Worm (Caenorhabditis elegans) whole organism, L3 larva: ENCODE data around the gene nhr-111.

Source experiments
- R02D3.7 ChIP-seq: fragments of 150-350 bp; optimal IDR thresholded peaks from 2 replicates; lab custom pipeline; 2014; ENCODE audit warnings: missing biosample characterization, missing genetic modification characterization
- ZK546.5 ChIP-seq: sonication (generic microtip); optimal IDR thresholded peaks from 2 replicates; lab custom pipeline; 2017; ENCODE audit warnings: missing biosample characterization, missing genetic modification characterization
- ceh-28 ChIP-seq: fragments of 150-350 bp; optimal IDR thresholded peaks from 2 replicates; lab custom pipeline; 2014; ENCODE audit warnings: missing biosample characterization, missing genetic modification reagents, missing genetic modification characterization
- ceh-82 ChIP-seq: fragments of 150-350 bp; optimal IDR thresholded peaks from 2 replicates; lab custom pipeline; 2014; ENCODE audit warnings: missing biosample characterization, missing genetic modification characterization
- ceh-9 ChIP-seq: sonication (generic microtip); optimal IDR thresholded peaks from 2 replicates; lab custom pipeline; 2018; ENCODE audit warnings: missing biosample characterization, missing genetic modification characterization
- daf-12 ChIP-seq: fragments of 150-350 bp; optimal IDR thresholded peaks from 2 replicates; lab custom pipeline; 2014; ENCODE audit warnings: missing biosample characterization, missing genetic modification reagents, missing genetic modification characterization
- elt-2 ChIP-seq: sonication (generic microtip); optimal IDR thresholded peaks from 2 replicates; lab custom pipeline; 2016; ENCODE audit warnings: missing genetic modification reagents, mild to moderate bottlenecking, missing genetic modification characterization, missing compliant biosample characterization
- elt-3 ChIP-seq, 3 experiments: fragments of 150-350 bp in 1 of 3; sonication (generic microtip) in 2 of 3; optimal IDR thresholded peaks; 2 replicates in 2 of 3; 4 replicates in 1 of 3; lab custom pipeline; 2014 to 2017; ENCODE audit warnings: missing biosample characterization in 3 of 3, missing genetic modification characterization in 3 of 3
- eor-1 ChIP-seq, 2 experiments: fragments of 150-350 bp; optimal IDR thresholded peaks; 2 replicates each; lab custom pipeline; 2014 to 2018; ENCODE audit warnings: missing biosample characterization in 2 of 2, missing genetic modification characterization in 2 of 2
- fkh-2 ChIP-seq: fragments of 150-350 bp; optimal IDR thresholded peaks from 2 replicates; lab custom pipeline; 2014; ENCODE audit warnings: missing biosample characterization, missing genetic modification reagents, missing genetic modification characterization
- fos-1 ChIP-seq: fragments of 150-350 bp; optimal IDR thresholded peaks from 2 replicates; lab custom pipeline; 2014; ENCODE audit warnings: missing biosample characterization, missing genetic modification characterization
- jun-1 ChIP-seq: fragments of 150-350 bp; optimal IDR thresholded peaks from 2 replicates; lab custom pipeline; 2014; ENCODE audit warnings: missing biosample characterization, missing genetic modification reagents, missing genetic modification characterization
- lin-39 ChIP-seq: fragments of 150-350 bp; optimal IDR thresholded peaks from 2 replicates; lab custom pipeline; 2018; ENCODE audit warnings: missing biosample characterization, missing genetic modification reagents, missing genetic modification characterization
- mml-1 ChIP-seq: fragments of 150-350 bp; sonication (generic microtip); optimal IDR thresholded peaks from 3 replicates; lab custom pipeline; 2014; ENCODE audit warnings: missing biosample characterization, missing genetic modification characterization
- nfya-1 ChIP-seq: sonication (generic microtip); optimal IDR thresholded peaks from 2 replicates; lab custom pipeline; 2017; ENCODE audit warnings: missing genetic modification characterization, mild to moderate bottlenecking, missing compliant biosample characterization, antibody characterized with exemption, moderate library complexity; ENCODE audit not compliant: insufficient read depth
- nhr-11 ChIP-seq: fragments of 150-350 bp; optimal IDR thresholded peaks from 2 replicates; lab custom pipeline; 2014; ENCODE audit warnings: missing biosample characterization, missing genetic modification characterization
- nhr-12 ChIP-seq: fragments of 150-350 bp; optimal IDR thresholded peaks from 2 replicates; lab custom pipeline; 2014; ENCODE audit warnings: missing biosample characterization, missing genetic modification characterization
- nhr-237 ChIP-seq: fragments of 150-350 bp; optimal IDR thresholded peaks from 2 replicates; lab custom pipeline; 2014; ENCODE audit warnings: missing biosample characterization, missing genetic modification characterization
- nhr-25 ChIP-seq: sonication (generic microtip); optimal IDR thresholded peaks from 2 replicates; lab custom pipeline; 2017; ENCODE audit warnings: missing biosample characterization, missing genetic modification characterization
- nhr-28 ChIP-seq: fragments of 150-350 bp; optimal IDR thresholded peaks from 2 replicates; lab custom pipeline; 2014; ENCODE audit warnings: missing biosample characterization, missing genetic modification characterization
- nhr-43 ChIP-seq: sonication (generic microtip); optimal IDR thresholded peaks from 2 replicates; lab custom pipeline; 2016; ENCODE audit warnings: mild to moderate bottlenecking, missing genetic modification characterization, missing compliant biosample characterization; ENCODE audit not compliant: poor library complexity, severe bottlenecking
- nhr-67 ChIP-seq: fragments of 150-350 bp; optimal IDR thresholded peaks from 2 replicates; lab custom pipeline; 2014; ENCODE audit warnings: missing biosample characterization, missing genetic modification characterization
- nhr-77 ChIP-seq: fragments of 150-350 bp; optimal IDR thresholded peaks from 2 replicates; lab custom pipeline; 2014; ENCODE audit warnings: missing biosample characterization, missing genetic modification characterization
- pha-4 ChIP-seq: fragments of 150-350 bp; optimal IDR thresholded peaks from 2 replicates; lab custom pipeline; 2014; ENCODE audit warnings: missing biosample characterization, missing genetic modification reagents, missing genetic modification characterization
- pqm-1 ChIP-seq: fragments of 150-350 bp; optimal IDR thresholded peaks from 2 replicates; lab custom pipeline; 2017; ENCODE audit warnings: missing biosample characterization, missing genetic modification characterization, inconsistent platforms
- skn-1 ChIP-seq: fragments of 150-350 bp; optimal IDR thresholded peaks from 2 replicates; lab custom pipeline; 2014; ENCODE audit warnings: missing biosample characterization, missing genetic modification characterization
- snpc-4 ChIP-seq: fragments of 150-350 bp; optimal IDR thresholded peaks from 2 replicates; lab custom pipeline; 2014; ENCODE audit warnings: missing biosample characterization, missing genetic modification characterization
- tbx-2 ChIP-seq: sonication (generic microtip); optimal IDR thresholded peaks from 2 replicates; lab custom pipeline; 2016; ENCODE audit warnings: mild to moderate bottlenecking, missing genetic modification characterization, missing compliant biosample characterization
- unc-62 ChIP-seq: fragments of 150-350 bp; sonication (generic microtip); optimal IDR thresholded peaks from 4 replicates; lab custom pipeline; 2014; ENCODE audit warnings: missing biosample characterization, missing genetic modification reagents, missing genetic modification characterization
- ztf-11 ChIP-seq: fragments of 150-350 bp; optimal IDR thresholded peaks from 2 replicates; lab custom pipeline; 2014; ENCODE audit warnings: missing biosample characterization, missing genetic modification characterization
- ztf-4 ChIP-seq: fragments of 150-350 bp; optimal IDR thresholded peaks from 2 replicates; lab custom pipeline; 2014; ENCODE audit warnings: missing biosample characterization, missing genetic modification characterization

nhr-111 gene

DNA sequence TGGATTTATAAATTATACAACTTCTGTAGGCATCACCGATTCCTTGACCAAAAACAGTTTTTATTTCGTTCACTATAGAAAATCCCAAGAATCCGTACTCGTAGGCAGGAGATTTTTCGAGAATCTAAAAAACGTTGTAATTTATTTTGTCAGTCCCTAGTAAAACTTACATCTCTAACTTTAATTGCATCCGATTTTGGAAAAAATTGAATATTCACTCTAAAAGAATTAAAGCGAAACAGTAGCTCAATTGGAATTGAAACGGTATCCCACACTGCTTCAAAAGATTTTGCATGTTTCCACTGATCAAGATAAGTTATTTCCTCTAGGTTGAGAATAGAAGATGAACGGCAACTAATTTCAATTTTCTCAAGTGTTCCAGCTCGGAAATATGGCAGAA, 6.6 kb upstream of the nhr-111 start, which contains the start of gene fbxa-142:
Gene fbxa-142, minus strand, starts transcription at position 101 of the 400 bp plus-strand sequence.
- TF ChIP-seq elt-3 (tag; optimal IDR thresholded peaks at IDR 0.05; lab: Kevin White, UChicago) (no peak), jun-1 (tag; lab: Kevin White, UChicago) (no peak), ztf-11 (tag; lab: Kevin White, UChicago) (no peak), nhr-67 (tag; lab: Kevin White, UChicago) (no peak), fkh-2 (no peak), pha-4 (no peak), nhr-12 (tag; lab: Kevin White, UChicago) (no peak)
- TF ChIP-seq, all 47 proteins: peak for 0

DNA sequence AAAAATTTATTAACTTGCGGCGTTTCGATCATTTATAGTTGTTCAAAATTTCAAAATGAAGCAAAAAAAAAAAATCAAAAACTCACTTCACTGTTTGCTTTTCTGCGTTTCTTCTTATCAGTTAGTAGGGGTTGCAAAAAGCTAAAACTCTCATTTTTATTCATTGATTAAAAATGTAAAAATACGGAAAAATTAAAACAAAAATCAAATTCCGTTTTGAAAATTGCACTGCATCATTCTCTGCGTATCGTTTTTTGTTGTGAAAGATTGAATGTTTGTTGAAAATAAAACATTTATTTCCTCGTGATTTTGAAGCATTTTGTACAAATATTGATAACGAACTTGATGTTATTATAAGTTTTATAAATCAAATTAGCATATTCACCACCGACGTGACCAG, 4.5 kb upstream of the nhr-111 start:
- TF ChIP-seq pqm-1 (tag; lab: Kevin White, UChicago): peak; percentile 74
- TF ChIP-seq nhr-237: no peak
- TF ChIP-seq nhr-28 (tag; lab: Kevin White, UChicago): no peak
- no peak for TF ChIP-seq nhr-77 (tag; lab: Kevin White, UChicago)
- TF ChIP-seq mml-1 (tag; lab: Kevin White, UChicago): no peak
- TF ChIP-seq lin-39: no peak
- peak; percentile 63 for TF ChIP-seq elt-2
- no peak for TF ChIP-seq R02D3.7 (tag; lab: Kevin White, UChicago)
- TF ChIP-seq pha-4: peak; percentile 49
- no peak for TF ChIP-seq ZK546.5 (tag; lab: Kevin White, UChicago)
- no peak for TF ChIP-seq ceh-28
- TF ChIP-seq unc-62 (GFP tag; lab: Kevin White, UChicago): no peak
- no peak for TF ChIP-seq nhr-43
- TF ChIP-seq fos-1 (tag; lab: Kevin White, UChicago): no peak

DNA sequence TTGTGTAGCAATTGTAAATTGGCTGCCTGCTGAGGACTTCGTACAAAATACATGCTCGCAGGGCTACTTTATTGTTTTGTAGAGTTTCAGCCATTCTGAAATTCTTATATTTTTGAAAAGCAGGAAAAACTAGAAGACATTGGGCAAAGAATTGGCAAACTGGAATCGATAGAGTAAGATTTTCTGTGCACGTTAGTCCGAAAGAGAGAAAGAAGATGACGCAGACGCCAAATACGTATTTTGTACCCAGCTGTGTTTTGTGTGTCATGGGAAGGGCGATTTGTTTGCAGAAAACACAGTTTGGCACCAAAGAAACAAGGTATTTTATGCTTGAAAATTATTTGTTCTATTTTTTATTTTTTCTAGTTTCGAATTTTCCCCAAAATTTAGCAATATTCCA, 2.8 kb upstream of the nhr-111 start, which contains the start of gene fbxa-143:
Gene fbxa-143, minus strand, starts transcription at position 101 of the 400 bp plus-strand sequence.
- TF ChIP-seq R02D3.7 (tag; lab: Kevin White, UChicago): no peak
- no peak for TF ChIP-seq elt-3 (tag; optimal IDR thresholded peaks at IDR 0.05; lab: Kevin White, UChicago)
- no peak for TF ChIP-seq daf-12 (tag; lab: Kevin White, UChicago)
- TF ChIP-seq nfya-1 (tag; lab: Kevin White, UChicago): no peak
- no peak for TF ChIP-seq jun-1 (tag; lab: Kevin White, UChicago)
- no peak for TF ChIP-seq eor-1 (tag; optimal IDR thresholded peaks at IDR 0.05; lab: Kevin White, UChicago)
- TF ChIP-seq ceh-82 (tag; lab: Kevin White, UChicago): no peak
- TF ChIP-seq snpc-4 (tag; lab: Kevin White, UChicago): no peak

DNA sequence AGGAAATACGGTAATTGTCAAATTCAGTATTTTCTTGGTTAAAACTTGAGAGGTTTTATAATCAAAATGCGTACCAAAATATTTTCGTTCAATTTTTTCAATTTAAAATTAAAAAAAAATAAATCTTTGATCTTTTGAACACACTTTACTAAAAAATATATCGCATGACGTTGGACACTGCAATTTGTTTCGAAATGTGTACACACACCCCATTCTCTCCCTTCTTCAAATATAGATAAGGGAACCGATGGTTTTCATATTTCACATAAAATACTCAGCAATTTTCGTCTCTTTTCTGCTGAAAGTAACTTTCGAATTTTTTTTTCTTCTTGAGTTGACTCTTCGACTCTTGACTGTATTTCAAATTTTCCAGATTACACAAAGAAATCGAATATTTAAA, 3.2 kb downstream of the nhr-111 start:
- peak; percentile 1 for TF ChIP-seq pqm-1 (tag; lab: Kevin White, UChicago)
- no peak for TF ChIP-seq nhr-67 (tag; lab: Kevin White, UChicago)
- TF ChIP-seq pha-4: peak; percentile 56

DNA sequence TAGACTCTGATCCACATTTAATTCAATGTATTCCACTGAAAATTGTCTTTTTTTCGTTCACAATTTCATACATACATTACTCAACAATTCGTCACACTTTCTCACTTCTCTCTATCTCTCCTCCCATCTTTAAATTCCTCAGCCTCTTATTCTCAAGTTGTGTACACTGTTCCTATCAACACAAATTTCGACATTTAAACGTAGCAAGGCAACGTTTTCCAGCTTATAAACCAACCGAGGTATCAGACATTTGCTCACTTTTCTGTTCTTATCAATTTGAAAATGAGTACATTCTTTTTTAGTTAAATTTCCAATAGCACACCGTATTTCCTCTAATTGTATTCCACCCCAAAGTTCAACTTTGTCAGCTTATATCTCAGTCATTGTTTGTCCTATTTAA, 3.7 kb downstream of the nhr-111 start, which contains the start of gene skr-3:
Gene skr-3, plus strand, starts transcription at position 163 of the 400 bp plus-strand sequence.
- TF ChIP-seq fkh-2: no peak
- TF ChIP-seq ztf-4 (tag; lab: Kevin White, UChicago): no peak
- no peak for TF ChIP-seq tbx-2 (tag; lab: Kevin White, UChicago)
- peak; percentile 57 for TF ChIP-seq pha-4
- TF ChIP-seq elt-2: peak; percentile 67
- TF ChIP-seq, all 47 proteins: peak for 2

DNA sequence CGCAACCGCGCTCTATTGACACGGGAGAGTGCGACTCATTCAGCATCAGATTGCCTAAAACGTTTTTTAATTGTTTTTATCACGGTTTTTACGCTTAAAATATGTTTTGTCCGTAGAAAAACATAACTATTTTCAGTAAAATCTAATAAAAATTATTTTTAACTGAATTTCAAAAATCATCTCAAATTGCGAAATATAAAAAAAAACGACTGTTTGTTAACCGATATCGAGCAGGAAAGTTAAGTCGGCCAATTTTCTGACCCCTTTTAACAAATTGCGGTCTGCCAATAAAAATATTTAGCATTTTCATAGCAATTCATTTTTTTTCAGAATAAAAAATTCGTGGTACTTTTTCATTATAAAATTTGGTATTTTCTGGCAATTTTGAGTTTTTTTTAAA, 4.1 kb downstream of the nhr-111 start:
- no peak for TF ChIP-seq snpc-4 (tag; lab: Kevin White, UChicago)
- no peak for TF ChIP-seq daf-12 (tag; lab: Kevin White, UChicago)
- TF ChIP-seq nhr-237: no peak
- no peak for TF ChIP-seq tbx-2 (tag; lab: Kevin White, UChicago)
- no peak for TF ChIP-seq pqm-1 (tag; lab: Kevin White, UChicago)
- no peak for TF ChIP-seq nhr-11 (tag; lab: Kevin White, UChicago)
- no peak for TF ChIP-seq nhr-25 (tag; lab: Kevin White, UChicago)
- TF ChIP-seq nhr-12 (tag; lab: Kevin White, UChicago): no peak
- no peak for TF ChIP-seq ceh-82 (tag; lab: Kevin White, UChicago)
- no peak for TF ChIP-seq fos-1 (tag; lab: Kevin White, UChicago)
- TF ChIP-seq nhr-43: no peak
- TF ChIP-seq ceh-9 (tag; lab: Kevin White, UChicago): no peak
- TF ChIP-seq ztf-4 (tag; lab: Kevin White, UChicago): no peak
- TF ChIP-seq skn-1 (tag; lab: Kevin White, UChicago): no peak
